Worm (Caenorhabditis elegans): Measurements from ENCODE around the gene F09E5.7.

Gene F09E5.7

ce11 chrII:5338301-5338700 lies 13.6 kb upstream of the F09E5.7 start (continued):
- TF ChIP-seq unc-62 (GFP tag; optimal IDR thresholded peaks at IDR 0.05) (no peak), irx-1 (tag; optimal IDR thresholded peaks at IDR 0.05) (no peak), fkh-4 (tag; optimal IDR thresholded peaks at IDR 0.05; ENCODE audit: borderline replicate concordance) (no peak), jun-1 (tag; optimal IDR thresholded peaks at IDR 0.05) (peak; percentile 52), pag-3 (tag; optimal IDR thresholded peaks at IDR 0.05; ENCODE audit: borderline replicate concordance, insufficient read depth) (no peak), nhr-85 (tag) (no peak), unc-98 (GFP tag; IDR thresholded peaks at IDR 0.05) (no peak), sup-37 (GFP tag; optimal IDR thresholded peaks at IDR 0.05) (no peak), nhr-237 (tag; optimal IDR thresholded peaks at IDR 0.05) (no peak), ceh-90 (tag; optimal IDR thresholded peaks at IDR 0.05) (no peak), dsc-1 (tag; optimal IDR thresholded peaks at IDR 0.05) (no peak), nhr-11 (tag; optimal IDR thresholded peaks at IDR 0.05) (no peak), egl-13 (tag; optimal IDR thresholded peaks at IDR 0.05) (peak; percentile 37), ama-1 (optimal IDR thresholded peaks at IDR 0.05) (no peak), sptf-1 (tag; optimal IDR thresholded peaks at IDR 0.05) (no peak), skn-1 (tag; optimal IDR thresholded peaks at IDR 0.05) (peak; percentile 76), lin-15B (tag; optimal IDR thresholded peaks at IDR 0.05) (no peak), ceh-63 (GFP tag; optimal IDR thresholded peaks at IDR 0.05) (no peak), ztf-4 (tag; optimal IDR thresholded peaks at IDR 0.05) (no peak), ets-5 (GFP tag; IDR thresholded peaks at IDR 0.05) (no peak), ceh-88 (GFP tag; IDR thresholded peaks at IDR 0.05) (no peak), egl-27 (tag; optimal IDR thresholded peaks at IDR 0.05) (no peak), isw-1 (GFP tag; IDR thresholded peaks at IDR 0.05) (no peak), vab-15 (tag; optimal IDR thresholded peaks at IDR 0.05) (no peak), C04F5.9 (tag; optimal IDR thresholded peaks at IDR 0.05) (no peak), dpl-1 (GFP tag; optimal IDR thresholded peaks at IDR 0.05) (peak in 1 of 3 experiments; percentile 15), blmp-1 (tag; optimal IDR thresholded peaks at IDR 0.05) (no peak), lin-35 (GFP tag; optimal IDR thresholded peaks at IDR 0.05) (peak in 1 of 2 experiments; percentile 45), lin-39 (tag; optimal IDR thresholded peaks at IDR 0.05) (no peak), hpl-2 (GFP tag; optimal IDR thresholded peaks at IDR 0.05) (no peak), fkh-10 (GFP tag; optimal IDR thresholded peaks at IDR 0.05) (no peak), efl-3 (GFP tag; optimal IDR thresholded peaks at IDR 0.05) (no peak), elt-3 (tag; optimal IDR thresholded peaks at IDR 0.05) (no peak), efl-1 (optimal IDR thresholded peaks at IDR 0.05) (peak in 1 of 2 experiments; percentile 7), efl-1 (GFP tag; optimal IDR thresholded peaks at IDR 0.05 in 1 of 2) (no peak), lin-14 (GFP tag; optimal IDR thresholded peaks at IDR 0.05) (peak; percentile 72), nhr-90 (tag; optimal IDR thresholded peaks at IDR 0.05; ENCODE audit: poor library complexity) (no peak), mef-2 (tag; optimal IDR thresholded peaks at IDR 0.05) (no peak), swsn-7 (tag; optimal IDR thresholded peaks at IDR 0.05) (peak; percentile 28), nhr-71 (tag; optimal IDR thresholded peaks at IDR 0.05) (peak; percentile 65), sox-4 (tag; optimal IDR thresholded peaks at IDR 0.05) (no peak), unc-30 (tag; optimal IDR thresholded peaks at IDR 0.05) (no peak), nhr-12 (tag; optimal IDR thresholded peaks at IDR 0.05) (no peak), ces-1 (GFP tag; optimal IDR thresholded peaks at IDR 0.05) (no peak), elt-2 (tag; optimal IDR thresholded peaks at IDR 0.05) (peak; percentile 82), hlh-4 (tag; optimal IDR thresholded peaks at IDR 0.05) (no peak), unc-130 (tag; optimal IDR thresholded peaks at IDR 0.05) (peak; percentile 1), hlh-17 (GFP tag; optimal IDR thresholded peaks at IDR 0.05; ENCODE audit: borderline replicate concordance) (no peak), lin-13 (GFP tag; optimal IDR thresholded peaks at IDR 0.05) (no peak), nhr-20 (tag; optimal IDR thresholded peaks at IDR 0.05) (peak; percentile 51)
